Worm (Caenorhabditis elegans): ENCODE results near the gene C30H6.8.

The C30H6.8 gene

ce11 chrIV:17376127-17376526 lies 6.0 kb upstream of the C30H6.8 start, which contains the start of gene haf-1:
Gene haf-1, plus strand, starts transcription at chrIV:17376427.
- no peak for TF ChIP-seq egl-27 (tag; optimal IDR thresholded peaks at IDR 0.05)
- no peak for TF ChIP-seq nhr-237 (tag; optimal IDR thresholded peaks at IDR 0.05)
- TF ChIP-seq ceh-82 (tag; optimal IDR thresholded peaks at IDR 0.05): no peak
- TF ChIP-seq unc-55 (GFP tag; optimal IDR thresholded peaks at IDR 0.05): no peak
- no peak for TF ChIP-seq ZK546.5 (tag; optimal IDR thresholded peaks at IDR 0.05)
- TF ChIP-seq nhr-23 (tag; optimal IDR thresholded peaks at IDR 0.05): no peak
- TF ChIP-seq dmd-4 (tag; optimal IDR thresholded peaks at IDR 0.05): no peak
- TF ChIP-seq crh-2 (tag; optimal IDR thresholded peaks at IDR 0.05): no peak
- TF ChIP-seq C34F6.9 (tag; optimal IDR thresholded peaks at IDR 0.05): no peak
- TF ChIP-seq blmp-1 (tag; optimal IDR thresholded peaks at IDR 0.05; ENCODE audit: insufficient read depth): no peak
- TF ChIP-seq nhr-77 (tag; optimal IDR thresholded peaks at IDR 0.05): no peak
- TF ChIP-seq zag-1 (tag; optimal IDR thresholded peaks at IDR 0.05): no peak
- TF ChIP-seq sma-9 (GFP tag; optimal IDR thresholded peaks at IDR 0.05): no peak
- TF ChIP-seq sma-9 (tag; optimal IDR thresholded peaks at IDR 0.05): no peak
- TF ChIP-seq skn-1 (tag; optimal IDR thresholded peaks at IDR 0.05): no peak
- TF ChIP-seq elt-1 (tag; optimal IDR thresholded peaks at IDR 0.05): no peak
- no peak for TF ChIP-seq peb-1 (tag; optimal IDR thresholded peaks at IDR 0.05)
- no peak for TF ChIP-seq sem-4 (tag; optimal IDR thresholded peaks at IDR 0.05)
- no peak for TF ChIP-seq aly-2 (tag; optimal IDR thresholded peaks at IDR 0.05)
- no peak for TF ChIP-seq lin-11 (tag; optimal IDR thresholded peaks at IDR 0.05)

- TF ChIP-seq nhr-129 (tag; optimal IDR thresholded peaks at IDR 0.05) (peak; percentile 20), lin-13 (GFP tag; optimal IDR thresholded peaks at IDR 0.05) (peak; percentile 11), fos-1 (tag; optimal IDR thresholded peaks at IDR 0.05) (peak; percentile 11), unc-55 (GFP tag; optimal IDR thresholded peaks at IDR 0.05) (peak; percentile 60), snpc-4 (tag; optimal IDR thresholded peaks at IDR 0.05) (no peak), Y55F3AM.14 (GFP tag; optimal IDR thresholded peaks at IDR 0.05) (no peak), lsy-2 (tag; optimal IDR thresholded peaks at IDR 0.05) (peak in 1 of 2 experiments; percentile 40), sma-3 (GFP tag; optimal IDR thresholded peaks at IDR 0.05) (no peak), C34F6.9 (tag; optimal IDR thresholded peaks at IDR 0.05) (peak; percentile 60)
Measured at ce11 chrIV:17380061-17380680, 2.0 kb upstream of the C30H6.8 start, which contains the start of the genes C30H6.9 and dlat-2. Gene C30H6.9, minus strand, starts transcription at chrIV:17380170. Gene dlat-2, plus strand, starts transcription at chrIV:17380626.

ce11 chrIV:17383046-17383445 lies 917 bp downstream of the C30H6.8 start, which contains the start of gene C30H6.12:
Gene C30H6.12, plus strand, starts transcription at chrIV:17383346.
- no peak for TF ChIP-seq skn-1 (tag; optimal IDR thresholded peaks at IDR 0.05)
- TF ChIP-seq mbf-1 (tag; optimal IDR thresholded peaks at IDR 0.05): no peak
- TF ChIP-seq C34F6.9 (tag; optimal IDR thresholded peaks at IDR 0.05): no peak
- no peak for TF ChIP-seq nhr-129 (tag; optimal IDR thresholded peaks at IDR 0.05)
- no peak for TF ChIP-seq ZK546.5 (tag; optimal IDR thresholded peaks at IDR 0.05)
- no peak for TF ChIP-seq F13H6.1 (tag; optimal IDR thresholded peaks at IDR 0.05)
- no peak for TF ChIP-seq snpc-4 (tag; optimal IDR thresholded peaks at IDR 0.05)
- TF ChIP-seq Y55F3AM.14 (GFP tag; optimal IDR thresholded peaks at IDR 0.05): no peak
- no peak for TF ChIP-seq ceh-16 (tag; optimal IDR thresholded peaks at IDR 0.05)
- no peak for TF ChIP-seq nhr-12 (tag; optimal IDR thresholded peaks at IDR 0.05)
- TF ChIP-seq mab-5 (tag; optimal IDR thresholded peaks at IDR 0.05): no peak
- TF ChIP-seq elt-3 (tag; optimal IDR thresholded peaks at IDR 0.05): no peak
- no peak for TF ChIP-seq sma-9 (GFP tag; optimal IDR thresholded peaks at IDR 0.05)
- no peak for TF ChIP-seq sma-9 (tag; optimal IDR thresholded peaks at IDR 0.05)

- TF ChIP-seq nhr-77 (tag; optimal IDR thresholded peaks at IDR 0.05) (no peak), fos-1 (tag; optimal IDR thresholded peaks at IDR 0.05) (peak; percentile 74)
Measured at ce11 chrIV:17387442-17387967, 5.4 kb downstream of the C30H6.8 start, which contains the start of gene T02D1.8. Gene T02D1.8, minus strand, starts transcription at chrIV:17387492.

ce11 chrIV:17395910-17396309 lies 13.8 kb downstream of the C30H6.8 start, which contains the start of gene sru-15:
Gene sru-15, plus strand, starts transcription at chrIV:17396210.
- TF ChIP-seq nhr-6 (tag; optimal IDR thresholded peaks at IDR 0.05): no peak
- TF ChIP-seq aly-2 (tag; optimal IDR thresholded peaks at IDR 0.05): no peak
- no peak for TF ChIP-seq ceh-82 (tag; optimal IDR thresholded peaks at IDR 0.05)
- no peak for TF ChIP-seq mab-5 (tag; optimal IDR thresholded peaks at IDR 0.05)
- no peak for TF ChIP-seq C34F6.9 (tag; optimal IDR thresholded peaks at IDR 0.05)
- TF ChIP-seq ceh-16 (tag; optimal IDR thresholded peaks at IDR 0.05): no peak
- TF ChIP-seq mdl-1 (tag; optimal IDR thresholded peaks at IDR 0.05): no peak
- TF ChIP-seq nhr-21 (tag; optimal IDR thresholded peaks at IDR 0.05): no peak
- TF ChIP-seq egl-27 (tag; optimal IDR thresholded peaks at IDR 0.05): no peak
- TF ChIP-seq ZK546.5 (tag; optimal IDR thresholded peaks at IDR 0.05): no peak
- no peak for TF ChIP-seq lin-13 (GFP tag; optimal IDR thresholded peaks at IDR 0.05)
- TF ChIP-seq sma-3 (GFP tag; optimal IDR thresholded peaks at IDR 0.05): no peak
- TF ChIP-seq unc-39 (tag; optimal IDR thresholded peaks at IDR 0.05): no peak
- TF ChIP-seq elt-1 (tag; optimal IDR thresholded peaks at IDR 0.05): no peak
- TF ChIP-seq skn-1 (tag; optimal IDR thresholded peaks at IDR 0.05): no peak
- no peak for TF ChIP-seq ztf-11 (tag; optimal IDR thresholded peaks at IDR 0.05)
- TF ChIP-seq lsy-2 (tag; optimal IDR thresholded peaks at IDR 0.05): no peak
